Fruit fly (Drosophila melanogaster) whole organism, embryonic: Measurements from ENCODE around the gene CG3294.

Experiments
- Abd-B ChIP-seq: fragments of 200-800 bp; sonication (Bioruptor generic); optimal IDR thresholded peaks from 2 replicates; lab custom pipeline; 2018; ENCODE audit warnings: missing biosample characterization, mild to moderate bottlenecking, missing genetic modification characterization, moderate library complexity
- Asciz ChIP-seq: fragments of 200-800 bp; sonication (Bioruptor generic); optimal IDR thresholded peaks from 2 replicates; lab custom pipeline; 2017; ENCODE audit warnings: missing biosample characterization, mild to moderate bottlenecking, missing genetic modification characterization, missing genetic modification reagents
- Awh ChIP-seq: fragments of 200-800 bp; sonication (Bioruptor generic); IDR thresholded peaks from 2 replicates; pipeline ENCODE4, ENCODE4 v1.3.6; 2022; ENCODE audit warnings: missing biosample characterization, missing genetic modification characterization
- CG10147 ChIP-seq: fragments of 200-800 bp; sonication (Bioruptor generic); optimal IDR thresholded peaks from 2 replicates; lab custom pipeline; 2019; ENCODE audit warnings: missing biosample characterization, mild to moderate bottlenecking, missing genetic modification characterization, moderate library complexity
- CG10274 ChIP-seq: fragments of 200-800 bp; sonication (Bioruptor generic); optimal IDR thresholded peaks from 3 replicates; lab custom pipeline; 2017; ENCODE audit warnings: missing biosample characterization, mild to moderate bottlenecking, missing genetic modification characterization
- CG11560 ChIP-seq: fragments of 200-800 bp; sonication (Bioruptor generic); IDR thresholded peaks from 3 replicates; pipeline ENCODE4 v1.3.6; 2022; ENCODE audit warnings: missing biosample characterization, missing genetic modification characterization
- CG11723 ChIP-seq: fragments of 200-800 bp; sonication (Bioruptor generic); optimal IDR thresholded peaks from 2 replicates; lab custom pipeline; 2017; ENCODE audit warnings: missing biosample characterization, mild to moderate bottlenecking, missing genetic modification characterization
- CG13424 ChIP-seq: fragments of 200-800 bp; sonication (Bioruptor generic); optimal IDR thresholded peaks from 2 replicates; lab custom pipeline; 2019; ENCODE audit warnings: missing biosample characterization, mild to moderate bottlenecking, missing genetic modification characterization, moderate library complexity
- CG14441 ChIP-seq: fragments of 200-800 bp; sonication (Bioruptor generic); IDR thresholded peaks from 2 replicates; pipeline ENCODE4 v1.3.6; 2022; ENCODE audit warnings: missing biosample characterization, missing genetic modification characterization
- CG1647 ChIP-seq: fragments of 200-800 bp; sonication (Bioruptor generic); optimal IDR thresholded peaks from 3 replicates; lab custom pipeline; 2016; ENCODE audit warnings: missing biosample characterization, missing genetic modification characterization
- CG16813 ChIP-seq: fragments of 200-800 bp; sonication (Bioruptor generic); IDR thresholded peaks from 3 replicates; pipeline ENCODE4 v1.3.6; 2022; ENCODE audit warnings: missing biosample characterization, missing genetic modification characterization; ENCODE audit not compliant: partially characterized antibody
- CG16863 ChIP-seq: fragments of 200-800 bp; sonication (Bioruptor generic); optimal IDR thresholded peaks from 3 replicates; lab custom pipeline; 2016; ENCODE audit warnings: missing biosample characterization, missing genetic modification characterization
- CG2116 ChIP-seq: fragments of 200-800 bp; sonication (Bioruptor generic); optimal IDR thresholded peaks from 3 replicates; lab custom pipeline; 2018; ENCODE audit warnings: missing biosample characterization, mild to moderate bottlenecking, missing genetic modification characterization
- CG2129 ChIP-seq: fragments of 200-800 bp; sonication (Bioruptor generic); IDR thresholded peaks from 2 replicates; pipeline ENCODE4 v1.3.6; 2022; ENCODE audit warnings: missing biosample characterization, missing genetic modification characterization; ENCODE audit not compliant: partially characterized antibody
- CG31388 ChIP-seq: fragments of 200-800 bp; sonication (Bioruptor generic); optimal IDR thresholded peaks from 2 replicates; lab custom pipeline; 2016; ENCODE audit warnings: missing biosample characterization, missing genetic modification characterization
- CG31441 ChIP-seq: fragments of 200-800 bp; sonication (Bioruptor generic); IDR thresholded peaks from 2 replicates; pipeline ENCODE4 v1.3.6; 2022; ENCODE audit warnings: missing biosample characterization, missing genetic modification characterization
- CG3838 ChIP-seq: fragments of 200-800 bp; sonication (Bioruptor generic); optimal IDR thresholded peaks from 3 replicates; lab custom pipeline; 2016; ENCODE audit warnings: missing biosample characterization, missing genetic modification characterization
- CG4424 ChIP-seq: fragments of 200-800 bp; sonication (Bioruptor generic); optimal IDR thresholded peaks from 3 replicates; lab custom pipeline; 2016; ENCODE audit warnings: missing biosample characterization, missing genetic modification characterization
- CG4854 ChIP-seq: fragments of 200-800 bp; sonication (Bioruptor generic); optimal IDR thresholded peaks from 2 replicates; lab custom pipeline; 2016; ENCODE audit warnings: missing biosample characterization, missing genetic modification characterization, inconsistent platforms
- CG7745 ChIP-seq: fragments of 200-800 bp; sonication (Bioruptor generic); optimal IDR thresholded peaks from 2 replicates; lab custom pipeline; 2018; ENCODE audit warnings: missing biosample characterization, mild to moderate bottlenecking, missing genetic modification characterization, moderate library complexity
- CG7963 ChIP-seq: fragments of 200-800 bp; sonication (Bioruptor generic); IDR thresholded peaks from 3 replicates; pipeline ENCODE4 v1.3.6; 2022; ENCODE audit warnings: missing biosample characterization, missing genetic modification characterization; ENCODE audit not compliant: partially characterized antibody
- CG8290 ChIP-seq, 3 experiments: fragments of 200-800 bp; sonication (Bioruptor generic); optimal IDR thresholded peaks; 2 replicates each; lab custom pipeline; 2016 to 2019; ENCODE audit warnings: missing biosample characterization in 3 of 3, missing genetic modification characterization in 3 of 3, mild to moderate bottlenecking in 2 of 3, moderate library complexity in 1 of 3
- CG9727 ChIP-seq: fragments of 200-800 bp; sonication (Bioruptor generic); optimal IDR thresholded peaks from 3 replicates; lab custom pipeline; 2017; ENCODE audit warnings: missing biosample characterization, mild to moderate bottlenecking, missing genetic modification characterization
- CG9797 ChIP-seq: fragments of 200-800 bp; sonication (Bioruptor generic); optimal IDR thresholded peaks from 3 replicates; lab custom pipeline; 2018; ENCODE audit warnings: missing biosample characterization, mild to moderate bottlenecking, missing genetic modification characterization
- E2f2 ChIP-seq: fragments of 200-800 bp; sonication (Bioruptor generic); IDR thresholded peaks from 2 replicates; pipeline ENCODE4 v1.3.6; 2022; ENCODE audit warnings: missing biosample characterization, missing genetic modification characterization
- Gug ChIP-seq: fragments of 200-800 bp; sonication (Bioruptor generic); IDR thresholded peaks from 4 replicates; pipeline ENCODE4 v1.3.6; 2022; ENCODE audit warnings: missing biosample characterization, missing genetic modification characterization
- Lpt ChIP-seq: fragments of >200 bp; optimal IDR thresholded peaks from 2 replicates; lab custom pipeline; 2018; ENCODE audit warnings: missing biosample characterization, missing genetic modification characterization
- Nf-YB ChIP-seq: fragments of 200-800 bp; sonication (Bioruptor generic); optimal IDR thresholded peaks from 3 replicates; lab custom pipeline; 2019; ENCODE audit warnings: missing biosample characterization, mild to moderate bottlenecking, missing genetic modification characterization, moderate library complexity
- Rfx ChIP-seq: fragments of 200-800 bp; sonication (Bioruptor generic); IDR thresholded peaks from 2 replicates; pipeline ENCODE4 v1.3.6; 2022; ENCODE audit warnings: missing biosample characterization, missing genetic modification characterization
- Six4 ChIP-seq: fragments of 200-800 bp; sonication (Bioruptor generic); optimal IDR thresholded peaks from 2 replicates; lab custom pipeline; 2016; ENCODE audit warnings: missing biosample characterization, missing genetic modification characterization
- Sox100B ChIP-seq: fragments of 200-800 bp; sonication (Bioruptor generic); optimal IDR thresholded peaks from 3 replicates; lab custom pipeline; 2018; ENCODE audit warnings: missing biosample characterization, mild to moderate bottlenecking, missing genetic modification characterization
- ci ChIP-seq: fragments of 200-800 bp; sonication (Bioruptor generic); IDR thresholded peaks from 3 replicates; pipeline ENCODE4 v1.3.6; 2022; ENCODE audit warnings: missing biosample characterization, missing genetic modification characterization
- dan ChIP-seq: fragments of 200-800 bp; sonication (Bioruptor generic); IDR thresholded peaks from 2 replicates; pipeline ENCODE4 v1.3.6; 2022; ENCODE audit warnings: missing biosample characterization, missing genetic modification characterization
- emc ChIP-seq: fragments of 200-800 bp; sonication (Bioruptor generic); optimal IDR thresholded peaks from 2 replicates; lab custom pipeline; 2016; ENCODE audit warnings: missing biosample characterization, missing genetic modification characterization
- en ChIP-seq: fragments of 200-800 bp; sonication (Bioruptor generic); optimal IDR thresholded peaks from 2 replicates; lab custom pipeline; 2016; ENCODE audit warnings: missing biosample characterization, missing genetic modification characterization
- fu2 ChIP-seq: fragments of 200-800 bp; sonication (Bioruptor generic); optimal IDR thresholded peaks from 2 replicates; lab custom pipeline; 2016; ENCODE audit warnings: missing biosample characterization, missing genetic modification characterization
- gsb ChIP-seq: fragments of 200-800 bp; sonication (Bioruptor generic); IDR thresholded peaks from 2 replicates; pipeline ENCODE4 v1.3.6; 2022; ENCODE audit warnings: missing biosample characterization, missing genetic modification characterization
- lola ChIP-seq, 3 experiments: fragments of >200 bp in 2 of 3; fragments of 200-800 bp in 1 of 3; sonication (Bioruptor generic) in 1 of 3; optimal IDR thresholded peaks; 2 replicates each; lab custom pipeline; 2017 to 2019; ENCODE audit warnings: missing biosample characterization in 3 of 3, missing genetic modification characterization in 3 of 3, mild to moderate bottlenecking in 1 of 3, moderate library complexity in 1 of 3
- luna ChIP-seq: fragments of 200-800 bp; sonication (Bioruptor generic); optimal IDR thresholded peaks from 2 replicates; lab custom pipeline; 2016; ENCODE audit warnings: missing biosample characterization, missing genetic modification characterization
- mld ChIP-seq: fragments of 200-800 bp; sonication (Bioruptor generic); IDR thresholded peaks from 3 replicates; pipeline ENCODE4 v1.3.6; 2022; ENCODE audit warnings: missing biosample characterization, missing genetic modification characterization; ENCODE audit not compliant: partially characterized antibody
- ranshi ChIP-seq: fragments of 200-800 bp; sonication (Bioruptor generic); IDR thresholded peaks from 2 replicates; pipeline ENCODE4 v1.3.6; 2022; ENCODE audit warnings: missing biosample characterization, missing genetic modification characterization
- run ChIP-seq: fragments of 200-800 bp; sonication (Bioruptor generic); optimal IDR thresholded peaks from 3 replicates; lab custom pipeline; 2018; ENCODE audit warnings: missing biosample characterization, mild to moderate bottlenecking, missing genetic modification characterization
- sd ChIP-seq: fragments of 200-800 bp; sonication (Bioruptor generic); optimal IDR thresholded peaks from 3 replicates; lab custom pipeline; 2018; ENCODE audit warnings: missing biosample characterization, mild to moderate bottlenecking, missing genetic modification characterization, moderate library complexity
- sens-2 ChIP-seq: fragments of 200-800 bp; sonication (Bioruptor generic); IDR thresholded peaks from 2 replicates; pipeline ENCODE4 v1.3.6; 2022; ENCODE audit warnings: missing biosample characterization, missing genetic modification characterization
- twi ChIP-seq: fragments of 200-800 bp; optimal IDR thresholded peaks from 2 replicates; lab custom pipeline; 2019; ENCODE audit warnings: missing biosample characterization, mild to moderate bottlenecking, missing genetic modification characterization, moderate library complexity
- unpg ChIP-seq: fragments of 200-800 bp; sonication (Bioruptor generic); optimal IDR thresholded peaks from 3 replicates; lab custom pipeline; 2018; ENCODE audit warnings: missing biosample characterization, mild to moderate bottlenecking, missing genetic modification characterization, moderate library complexity
- vfl ChIP-seq: fragments of 200-800 bp; sonication (Bioruptor generic); optimal IDR thresholded peaks from 2 replicates; lab custom pipeline; 2016; ENCODE audit warnings: missing biosample characterization, missing genetic modification characterization
- vvl ChIP-seq: fragments of 200-800 bp; sonication (Bioruptor generic); IDR thresholded peaks from 2 replicates; pipeline ENCODE4 v1.3.6; 2022; ENCODE audit warnings: missing biosample characterization, missing genetic modification characterization
- zfh2 ChIP-seq: fragments of 200-800 bp; sonication (Bioruptor generic); optimal IDR thresholded peaks from 2 replicates; lab custom pipeline; 2016; ENCODE audit warnings: missing biosample characterization, missing genetic modification characterization

CG3294 gene

DNA sequence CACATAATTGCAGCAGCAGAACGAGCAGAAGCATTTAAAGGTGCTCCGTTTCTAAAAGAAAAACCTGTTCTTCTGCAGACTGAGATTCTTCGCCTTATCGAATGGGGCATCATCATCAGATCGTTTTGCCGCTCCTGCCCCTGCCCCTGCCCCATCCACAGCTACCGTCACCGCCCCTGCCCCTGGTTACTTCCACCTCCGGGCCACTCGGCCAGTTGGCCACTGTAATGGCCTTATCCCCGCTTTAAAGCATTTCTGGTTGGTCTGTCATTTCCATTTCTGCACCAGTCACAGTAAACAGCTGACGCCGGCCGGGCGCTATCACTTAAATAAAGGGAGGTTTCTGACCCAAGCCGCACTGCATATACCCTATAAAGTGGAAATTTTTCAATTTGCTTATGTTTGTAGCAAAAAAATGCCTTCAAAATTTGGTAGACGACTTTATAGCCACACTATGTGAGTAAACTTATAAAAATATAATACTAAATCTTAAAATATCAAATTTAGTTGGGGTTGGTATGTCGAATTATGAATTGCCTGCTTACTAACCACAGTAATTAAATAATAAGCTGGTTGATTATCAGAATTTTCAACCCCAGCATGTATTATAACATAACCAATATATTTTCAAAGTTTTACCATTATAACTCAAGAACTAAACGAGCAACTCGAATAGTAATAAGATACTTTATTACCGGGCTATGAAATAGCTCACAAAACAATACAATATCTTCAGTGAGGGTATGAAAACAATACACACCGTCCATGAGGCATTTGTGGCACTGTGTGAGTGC is 16.5 kb downstream of the CG3294 start (continued):
- TF ChIP-seq CG13424 (tag; lab: Kevin White, UChicago) = peak; percentile 84
- no peak for TF ChIP-seq run (tag; lab: Kevin White, UChicago)
- TF ChIP-seq Rfx = peak; percentile 58
- no peak for TF ChIP-seq sens-2 (GFP tag; lab: Robert Waterston, UW)
- no peak; the same call in 1 of the 2 replicates for TF ChIP-seq E2f2 (GFP tag; lab: Robert Waterston, UW)
- TF ChIP-seq CG11723 (GFP tag; lab: Kevin White, UChicago) = peak; percentile 70
- peak; percentile 92 for TF ChIP-seq Nf-YB (GFP tag; lab: Kevin White, UChicago)
- TF ChIP-seq vfl (GFP tag; lab: Kevin White, UChicago) = no peak
- peak; percentile 69 for TF ChIP-seq Abd-B (GFP tag; lab: Kevin White, UChicago)
- peak; percentile 26 for TF ChIP-seq CG8290 (GFP tag; optimal IDR thresholded peaks at IDR 0.05; lab: Kevin White, UChicago)
- TF ChIP-seq CG8290 (tag; optimal IDR thresholded peaks at IDR 0.05; lab: Kevin White, UChicago) = no peak
- TF ChIP-seq gsb (GFP tag; lab: Robert Waterston, UW) = no peak
- no peak for TF ChIP-seq dan (GFP tag; lab: Robert Waterston, UW)
- TF ChIP-seq CG11560 = no peak
- no peak for TF ChIP-seq CG2129 (GFP tag; lab: Robert Waterston, UW)
- peak; percentile 84 for TF ChIP-seq Sox100B
- no peak for TF ChIP-seq CG3838 (GFP tag; lab: Kevin White, UChicago)
- no peak for TF ChIP-seq luna (GFP tag; lab: Kevin White, UChicago)
- peak; percentile 61 for TF ChIP-seq Six4
- no peak for TF ChIP-seq emc
- no peak for TF ChIP-seq Gug (GFP tag; lab: Robert Waterston, UW)
- TF ChIP-seq fu2 (GFP tag; lab: Kevin White, UChicago) = peak; percentile 25
- peak; percentile 46 for TF ChIP-seq twi (tag; lab: Kevin White, UChicago)
- TF ChIP-seq CG4854 = peak; percentile 10
- peak in 1 of 3 experiments; percentile 81 for TF ChIP-seq lola (GFP tag; optimal IDR thresholded peaks at IDR 0.05; lab: Kevin White, UChicago)
- TF ChIP-seq CG16813 (GFP tag; lab: Robert Waterston, UW) = no peak
- no peak for TF ChIP-seq sd (tag; lab: Kevin White, UChicago)
- no peak for TF ChIP-seq CG7963 (GFP tag; lab: Robert Waterston, UW)
- TF ChIP-seq CG4424 (GFP tag; lab: Kevin White, UChicago) = peak; percentile 58
- peak; percentile 42 for TF ChIP-seq CG16863 (GFP tag; lab: Kevin White, UChicago)
- peak; percentile 52 for TF ChIP-seq CG10274 (GFP tag; lab: Kevin White, UChicago)
- TF ChIP-seq CG14441 (GFP tag; lab: Robert Waterston, UW) = no peak
- TF ChIP-seq mld = no peak
- peak; percentile 66 for TF ChIP-seq CG31441 (GFP tag; lab: Robert Waterston, UW)
- no peak for TF ChIP-seq Lpt (GFP tag; lab: Kevin White, UChicago)
- TF ChIP-seq CG9727 (GFP tag; lab: Kevin White, UChicago) = peak; percentile 86
- TF ChIP-seq Asciz (GFP tag; lab: Kevin White, UChicago) = peak; percentile 64
- no peak for TF ChIP-seq CG7745 (tag; lab: Kevin White, UChicago)
- TF ChIP-seq CG9797 (GFP tag; lab: Kevin White, UChicago) = no peak
- TF ChIP-seq CG2116 (GFP tag; lab: Kevin White, UChicago) = peak; percentile 37
- no peak for TF ChIP-seq en (GFP tag; lab: Kevin White, UChicago)
- TF ChIP-seq CG31388 = no peak
- TF ChIP-seq ci (GFP tag; lab: Robert Waterston, UW) = peak; percentile 49; the same call in 1 of the 3 replicates
- TF ChIP-seq CG1647 = peak; percentile 32
- peak; percentile 25; the same call in 1 of the 2 replicates for TF ChIP-seq ranshi (GFP tag; lab: Robert Waterston, UW)
- TF ChIP-seq zfh2 (GFP tag; lab: Kevin White, UChicago) = peak; percentile 21
- peak; percentile 41 for TF ChIP-seq unpg
- peak; percentile 67 for TF ChIP-seq vvl (GFP tag; lab: Robert Waterston, UW)
- peak; percentile 36 for TF ChIP-seq CG10147 (GFP tag; lab: Kevin White, UChicago)
- no peak for TF ChIP-seq Awh
